Worm (Caenorhabditis elegans): ENCODE measurements around the gene C32H11.4.

DNA sequence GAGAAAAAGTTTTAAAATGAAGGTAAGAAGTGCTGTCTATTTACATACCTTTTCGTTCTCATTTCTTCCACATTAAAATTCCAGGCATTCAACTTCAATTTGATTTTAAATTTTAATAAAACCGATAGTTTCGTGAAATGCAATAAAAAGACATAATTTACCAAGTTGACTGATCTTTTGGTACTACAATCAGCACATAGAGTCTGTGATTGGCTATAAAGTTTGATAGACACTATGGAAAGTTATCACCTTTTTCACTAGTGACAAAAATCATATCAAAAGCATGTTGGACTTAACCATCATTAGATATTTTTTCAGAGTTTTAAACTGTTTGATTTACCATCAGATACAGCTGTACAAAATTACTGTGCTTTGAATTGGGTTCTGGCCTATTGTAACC, 5.6 kb upstream of the C32H11.4 start, which contains the start of gene srz-15:
- TF ChIP-seq pha-4 (tag; optimal IDR thresholded peaks at IDR 0.05) (no peak), nhr-11 (tag; optimal IDR thresholded peaks at IDR 0.05) (no peak), unc-86 (tag; optimal IDR thresholded peaks at IDR 0.05) (no peak), eyg-1 (tag; optimal IDR thresholded peaks at IDR 0.05) (no peak), fkh-10 (GFP tag; optimal IDR thresholded peaks at IDR 0.05) (no peak), ceh-14 (tag; optimal IDR thresholded peaks at IDR 0.05) (no peak), elt-4 (tag; optimal IDR thresholded peaks at IDR 0.05) (no peak), pag-3 (tag; optimal IDR thresholded peaks at IDR 0.05; ENCODE audit: borderline replicate concordance) (no peak), ceh-6 (GFP tag; optimal IDR thresholded peaks at IDR 0.05) (no peak)
